Worm (Caenorhabditis elegans): ENCODE measurements around the gene pot-2.

Gene pot-2

ce11 chrII:14479583-14480245 is 44.3 kb upstream of the pot-2 start, which contains the start of gene C13B4.1 (continued):
- TF ChIP-seq ceh-62 (tag; optimal IDR thresholded peaks at IDR 0.05) (no peak), dmd-6 (GFP tag; IDR thresholded peaks at IDR 0.05) (no peak), lin-1 (GFP tag; IDR thresholded peaks at IDR 0.05) (no peak), lin-13 (GFP tag; optimal IDR thresholded peaks at IDR 0.05) (no peak), unc-39 (tag; optimal IDR thresholded peaks at IDR 0.05) (no peak), dmd-9 (GFP tag; IDR thresholded peaks at IDR 0.05) (no peak), lin-29 (GFP tag; IDR thresholded peaks at IDR 0.05) (no peak), pha-4 (GFP tag; IDR thresholded peaks at IDR 0.05) (no peak), pha-4 (tag; optimal IDR thresholded peaks at IDR 0.05) (no peak), daf-19 (GFP tag; conservative IDR thresholded peaks at IDR 0.05) (no peak), nhr-77 (tag; optimal IDR thresholded peaks at IDR 0.05) (no peak), ceh-44 (GFP tag; IDR thresholded peaks at IDR 0.05) (0 out of 2 replicates have a peak, but pooled peaks have one; percentile 9), ztf-11 (tag; optimal IDR thresholded peaks at IDR 0.05) (no peak), zip-11 (GFP tag; IDR thresholded peaks at IDR 0.05) (no peak), ces-1 (GFP tag; optimal IDR thresholded peaks at IDR 0.05) (no peak), ZK337.2 (GFP tag; IDR thresholded peaks at IDR 0.05) (no peak), hmg-1.1 (GFP tag; IDR thresholded peaks at IDR 0.05) (no peak), dpl-1 (GFP tag; optimal IDR thresholded peaks at IDR 0.05) (peak; percentile 23), jun-1 (tag; optimal IDR thresholded peaks at IDR 0.05) (no peak), zfp-3 (GFP tag; conservative IDR thresholded peaks at IDR 0.05) (no peak), nhr-237 (tag; optimal IDR thresholded peaks at IDR 0.05) (no peak), saeg-2 (GFP tag; IDR thresholded peaks at IDR 0.05) (no peak), pqm-1 (tag; optimal IDR thresholded peaks at IDR 0.05) (no peak), ceh-82 (tag; optimal IDR thresholded peaks at IDR 0.05) (no peak), Y105C5A.15 (GFP tag; IDR thresholded peaks at IDR 0.05) (no peak), nhr-102 (tag; optimal IDR thresholded peaks at IDR 0.05) (no peak), nhr-48 (tag; optimal IDR thresholded peaks at IDR 0.05) (no peak), gei-8 (GFP tag; optimal IDR thresholded peaks at IDR 0.05) (no peak), attf-4 (tag; optimal IDR thresholded peaks at IDR 0.05) (no peak), spr-3 (GFP tag; optimal IDR thresholded peaks at IDR 0.05) (no peak), vab-7 (GFP tag; IDR thresholded peaks at IDR 0.05) (0 out of 2 replicates have a peak, but pooled peaks have one; percentile 19), ceh-28 (tag; optimal IDR thresholded peaks at IDR 0.05) (no peak), Y5F2A.4 (GFP tag; optimal IDR thresholded peaks at IDR 0.05) (no peak), nhr-10 (tag; optimal IDR thresholded peaks at IDR 0.05) (no peak), Y48G9A.11 (GFP tag; IDR thresholded peaks at IDR 0.05) (peak; percentile 48; the same call in 1 of the 2 replicates), ztf-7 (tag; optimal IDR thresholded peaks at IDR 0.05) (no peak), nhr-111 (GFP tag; optimal IDR thresholded peaks at IDR 0.05) (no peak), R02D3.7 (tag; optimal IDR thresholded peaks at IDR 0.05) (no peak), nhr-25 (tag; optimal IDR thresholded peaks at IDR 0.05; ENCODE audit: borderline replicate concordance, insufficient read depth) (no peak), ama-1 (optimal IDR thresholded peaks at IDR 0.05) (no peak), egl-43 (GFP tag; IDR thresholded peaks at IDR 0.05) (no peak), dmd-8 (GFP tag; IDR thresholded peaks at IDR 0.05) (no peak)

- no peak for TF ChIP-seq ceh-44 (GFP tag; IDR thresholded peaks at IDR 0.05)
- TF ChIP-seq nhr-28 (tag; optimal IDR thresholded peaks at IDR 0.05), result peak; percentile 17
Measured at ce11 chrII:14480772-14481171, 43.2 kb upstream of the pot-2 start.
